Worm (Caenorhabditis elegans) whole organism, mixed stage, embryonic: ENCODE measurements around the gene gcy-22.

Experiments
- ceh-43 ChIP-seq: fragments of 200-800 bp; sonication (Bioruptor generic); optimal IDR thresholded peaks from 2 replicates; lab custom pipeline; 2018; ENCODE audit warnings: mild to moderate bottlenecking, missing genetic modification characterization, moderate library complexity, missing compliant biosample characterization
- elt-1 ChIP-seq: sonication (generic microtip); optimal IDR thresholded peaks from 2 replicates; lab custom pipeline; 2017; ENCODE audit warnings: missing genetic modification characterization, mild to moderate bottlenecking, missing compliant biosample characterization, antibody characterized with exemption, moderate library complexity, borderline replicate concordance; ENCODE audit not compliant: insufficient read depth
- ham-2 ChIP-seq: fragments of 200-800 bp; sonication (Bioruptor generic); optimal IDR thresholded peaks from 2 replicates; lab custom pipeline; 2018; ENCODE audit warnings: mild to moderate bottlenecking, missing genetic modification characterization, missing compliant biosample characterization
- pha-4 ChIP-seq: fragments of 150-350 bp; optimal IDR thresholded peaks from 2 replicates; lab custom pipeline; 2018; ENCODE audit warnings: missing biosample characterization, missing genetic modification reagents, missing genetic modification characterization
- sptf-1 ChIP-seq: sonication (generic microtip); optimal IDR thresholded peaks from 2 replicates; lab custom pipeline; 2017; ENCODE audit warnings: mild to moderate bottlenecking, missing genetic modification characterization, moderate library complexity, missing compliant biosample characterization
- unc-120 ChIP-seq: sonication (generic microtip); optimal IDR thresholded peaks from 2 replicates; lab custom pipeline; 2017; ENCODE audit warnings: missing genetic modification characterization, missing compliant biosample characterization; ENCODE audit not compliant: poor library complexity, severe bottlenecking
- unc-62 ChIP-seq: fragments of 150-350 bp; optimal IDR thresholded peaks from 2 replicates; lab custom pipeline; 2014; ENCODE audit warnings: missing biosample characterization, missing genetic modification reagents, missing genetic modification characterization
- ztf-11 ChIP-seq: fragments of 150-350 bp; optimal IDR thresholded peaks from 2 replicates; lab custom pipeline; 2014; ENCODE audit warnings: missing biosample characterization, missing genetic modification characterization

ce11 chrV:20837765-20838164 is 12.9 kb upstream of the gcy-22 start, which contains the start of gene mrps-12:
- TF ChIP-seq unc-62 (GFP tag; lab: Kevin White, UChicago): no peak
- TF ChIP-seq unc-120 (tag; lab: Kevin White, UChicago): no peak
- TF ChIP-seq ceh-43 (GFP tag; lab: Kevin White, UChicago): no peak
- no peak for TF ChIP-seq ztf-11 (tag; lab: Kevin White, UChicago)
- no peak for TF ChIP-seq elt-1 (tag; lab: Kevin White, UChicago)
- TF ChIP-seq sptf-1: no peak
- TF ChIP-seq ham-2 (GFP tag; lab: Kevin White, UChicago): no peak
- TF ChIP-seq pha-4: no peak
